Fruit fly (Drosophila melanogaster) whole organism, embryonic: ENCODE data around the gene CG8671.

Source experiments
- Atf-2 ChIP-seq: fragments of 200-800 bp; sonication (Bioruptor generic); optimal IDR thresholded peaks from 2 replicates; lab custom pipeline; 2016; ENCODE audit warnings: missing biosample characterization, missing genetic modification characterization
- BEAF-32 ChIP-seq: fragments of 200-800 bp; sonication (Bioruptor generic); optimal IDR thresholded peaks from 3 replicates; lab custom pipeline; 2017; ENCODE audit warnings: missing biosample characterization, missing genetic modification characterization, mild to moderate bottlenecking, moderate library complexity, missing genetic modification reagents
- CG10209 ChIP-seq: fragments of 200-800 bp; sonication (Bioruptor generic); optimal IDR thresholded peaks from 3 replicates; lab custom pipeline; 2017; ENCODE audit warnings: missing biosample characterization, mild to moderate bottlenecking, missing genetic modification characterization, missing genetic modification reagents
- CG1024 ChIP-seq: fragments of 200-800 bp; sonication (Bioruptor generic); IDR thresholded peaks from 2 replicates; pipeline ENCODE4 v1.3.6; 2022; ENCODE audit warnings: missing biosample characterization, missing genetic modification characterization
- CG11247 ChIP-seq: fragments of 200-800 bp; sonication (Bioruptor generic); IDR thresholded peaks from 2 replicates; pipeline ENCODE4 v1.3.6; 2022; ENCODE audit warnings: missing biosample characterization, missing genetic modification characterization
- CG11696 ChIP-seq: fragments of 200-800 bp; sonication (Bioruptor generic); IDR thresholded peaks from 2 replicates; pipeline ENCODE4 v1.3.6; 2022; ENCODE audit warnings: missing biosample characterization, missing genetic modification characterization
- CG12391 ChIP-seq: fragments of 200-800 bp; sonication (Bioruptor generic); optimal IDR thresholded peaks from 3 replicates; lab custom pipeline; 2018; ENCODE audit warnings: missing biosample characterization, mild to moderate bottlenecking, missing genetic modification characterization, moderate library complexity
- CG13775 ChIP-seq: fragments of 200-800 bp; sonication (Bioruptor generic); optimal IDR thresholded peaks from 3 replicates; lab custom pipeline; 2017; ENCODE audit warnings: missing biosample characterization, mild to moderate bottlenecking, missing genetic modification characterization
- CG15514 ChIP-seq: fragments of 200-800 bp; sonication (Bioruptor generic); optimal IDR thresholded peaks from 3 replicates; lab custom pipeline; 2017; ENCODE audit warnings: missing biosample characterization, missing genetic modification characterization, mild to moderate bottlenecking, moderate library complexity, missing genetic modification reagents
- CG17186 ChIP-seq: fragments of 200-800 bp; sonication (Bioruptor generic); optimal IDR thresholded peaks from 3 replicates; lab custom pipeline; 2017; ENCODE audit warnings: missing biosample characterization, missing genetic modification reagents, missing genetic modification characterization
- CG18011 ChIP-seq: fragments of 200-800 bp; sonication (Bioruptor generic); optimal IDR thresholded peaks from 2 replicates; lab custom pipeline; 2017; ENCODE audit warnings: missing biosample characterization, missing genetic modification characterization, mild to moderate bottlenecking, moderate library complexity, missing genotype
- CG18262 ChIP-seq: fragments of 200-800 bp; optimal IDR thresholded peaks from 3 replicates; lab custom pipeline; 2019; ENCODE audit warnings: missing biosample characterization, mild to moderate bottlenecking, missing genetic modification characterization, moderate library complexity
- CG1832 ChIP-seq: fragments of 200-800 bp; sonication (Bioruptor generic); optimal IDR thresholded peaks from 2 replicates; lab custom pipeline; 2017; ENCODE audit warnings: missing biosample characterization, mild to moderate bottlenecking, missing genetic modification characterization, inconsistent platforms
- CG18619 ChIP-seq: fragments of 200-800 bp; sonication (Bioruptor generic); optimal IDR thresholded peaks from 3 replicates; lab custom pipeline; 2017; ENCODE audit warnings: missing biosample characterization, mild to moderate bottlenecking, missing genetic modification characterization
- CG2116 ChIP-seq: fragments of 200-800 bp; sonication (Bioruptor generic); optimal IDR thresholded peaks from 3 replicates; lab custom pipeline; 2018; ENCODE audit warnings: missing biosample characterization, mild to moderate bottlenecking, missing genetic modification characterization
- CG3065 ChIP-seq: fragments of 200-800 bp; sonication (Bioruptor generic); optimal IDR thresholded peaks from 2 replicates; lab custom pipeline; 2016; ENCODE audit warnings: missing biosample characterization, missing genetic modification characterization
- CG33557 ChIP-seq: fragments of 200-800 bp; sonication (Bioruptor generic); optimal IDR thresholded peaks from 2 replicates; lab custom pipeline; 2019; ENCODE audit warnings: missing biosample characterization, mild to moderate bottlenecking, missing genetic modification characterization, moderate library complexity
- CG34224 ChIP-seq: fragments of 200-800 bp; sonication (Bioruptor generic); IDR thresholded peaks from 3 replicates; pipeline ENCODE4 v1.3.6; 2022; ENCODE audit warnings: missing biosample characterization, missing genetic modification characterization; ENCODE audit not compliant: partially characterized antibody
- CG3838 ChIP-seq: fragments of 200-800 bp; sonication (Bioruptor generic); optimal IDR thresholded peaks from 3 replicates; lab custom pipeline; 2016; ENCODE audit warnings: missing biosample characterization, missing genetic modification characterization
- CG4424 ChIP-seq: fragments of 200-800 bp; sonication (Bioruptor generic); optimal IDR thresholded peaks from 3 replicates; lab custom pipeline; 2016; ENCODE audit warnings: missing biosample characterization, missing genetic modification characterization
- CG6791 ChIP-seq: fragments of 200-800 bp; sonication (Bioruptor generic); IDR thresholded peaks from 3 replicates; pipeline ENCODE4 v1.3.6; 2022; ENCODE audit warnings: missing biosample characterization, missing genetic modification characterization; ENCODE audit not compliant: partially characterized antibody
- CG6813 ChIP-seq: fragments of 200-800 bp; sonication (Bioruptor generic); optimal IDR thresholded peaks from 2 replicates; lab custom pipeline; 2017; ENCODE audit warnings: missing biosample characterization, missing genetic modification characterization, mild to moderate bottlenecking, moderate library complexity, missing genetic modification reagents
- CG8290 ChIP-seq, 3 experiments: fragments of 200-800 bp; sonication (Bioruptor generic); optimal IDR thresholded peaks; 2 replicates each; lab custom pipeline; 2016 to 2019; ENCODE audit warnings: missing biosample characterization in 3 of 3, missing genetic modification characterization in 3 of 3, mild to moderate bottlenecking in 2 of 3, moderate library complexity in 1 of 3
- CG9797 ChIP-seq: fragments of 200-800 bp; sonication (Bioruptor generic); optimal IDR thresholded peaks from 3 replicates; lab custom pipeline; 2018; ENCODE audit warnings: missing biosample characterization, mild to moderate bottlenecking, missing genetic modification characterization
- CG9876 ChIP-seq: fragments of 200-800 bp; sonication (Bioruptor generic); optimal IDR thresholded peaks from 2 replicates; lab custom pipeline; 2016; ENCODE audit warnings: missing biosample characterization, missing genetic modification characterization
- Camta ChIP-seq: fragments of 200-800 bp; sonication (Bioruptor generic); optimal IDR thresholded peaks from 2 replicates; lab custom pipeline; 2016; ENCODE audit warnings: missing biosample characterization, missing genetic modification characterization
- D ChIP-seq, 2 experiments: fragments of 200-800 bp in 1 of 2; fragments of >200 bp in 1 of 2; sonication (Bioruptor generic) in 1 of 2; optimal IDR thresholded peaks; 2 replicates in 1 of 2; 3 replicates in 1 of 2; lab custom pipeline; 2017; ENCODE audit warnings: mild to moderate bottlenecking in 1 of 2, missing biosample characterization in 1 of 2, missing genetic modification characterization in 1 of 2, missing genetic modification reagents in 1 of 2
- Deaf1 ChIP-seq: fragments of 200-800 bp; optimal IDR thresholded peaks from 3 replicates; lab custom pipeline; 2019; ENCODE audit warnings: missing biosample characterization, mild to moderate bottlenecking, missing genetic modification characterization, moderate library complexity
- E2f2 ChIP-seq: fragments of 200-800 bp; sonication (Bioruptor generic); IDR thresholded peaks from 2 replicates; pipeline ENCODE4 v1.3.6; 2022; ENCODE audit warnings: missing biosample characterization, missing genetic modification characterization
- Fer1 ChIP-seq: fragments of 200-800 bp; sonication (Bioruptor generic); optimal IDR thresholded peaks from 2 replicates; lab custom pipeline; 2017; ENCODE audit warnings: missing biosample characterization, mild to moderate bottlenecking, missing genetic modification characterization
- Hr78 ChIP-seq, 2 experiments: fragments of 200-800 bp in 1 of 2; fragments of >200 bp in 1 of 2; sonication (Bioruptor generic) in 1 of 2; optimal IDR thresholded peaks; 2 replicates each; lab custom pipeline; 2017 to 2019; ENCODE audit warnings: missing biosample characterization in 2 of 2, missing genetic modification characterization in 2 of 2, mild to moderate bottlenecking in 1 of 2, moderate library complexity in 1 of 2
- Oaz ChIP-seq: fragments of 200-800 bp; sonication (Bioruptor generic); IDR thresholded peaks from 2 replicates; pipeline ENCODE4 v1.3.6; 2022; ENCODE audit warnings: missing biosample characterization, missing genetic modification characterization
- aop ChIP-seq: fragments of 200-800 bp; sonication (Bioruptor generic); IDR thresholded peaks from 2 replicates; pipeline ENCODE4 v1.3.6; 2022; ENCODE audit warnings: missing biosample characterization, missing genetic modification characterization
- ash1 ChIP-seq: fragments of 200-800 bp; sonication (Bioruptor generic); optimal IDR thresholded peaks from 2 replicates; lab custom pipeline; 2018; ENCODE audit warnings: missing biosample characterization, mild to moderate bottlenecking, missing genetic modification characterization
- crc ChIP-seq: fragments of 200-800 bp; sonication (Bioruptor generic); optimal IDR thresholded peaks from 2 replicates; lab custom pipeline; 2016; ENCODE audit warnings: missing biosample characterization, missing genetic modification characterization
- dmrt11E ChIP-seq: fragments of 200-800 bp; sonication (Bioruptor generic); optimal IDR thresholded peaks from 3 replicates; lab custom pipeline; 2018; ENCODE audit warnings: missing biosample characterization, mild to moderate bottlenecking, missing genetic modification characterization, moderate library complexity
- dpn ChIP-seq, 2 experiments: fragments of 200-800 bp; sonication (Bioruptor generic); optimal IDR thresholded peaks; 3 replicates each; lab custom pipeline; 2016; ENCODE audit warnings: missing biosample characterization in 2 of 2, missing genetic modification characterization in 2 of 2
- gem ChIP-seq: fragments of 200-800 bp; sonication (Bioruptor generic); optimal IDR thresholded peaks from 2 replicates; lab custom pipeline; 2019; ENCODE audit warnings: missing biosample characterization, mild to moderate bottlenecking, missing genetic modification characterization, moderate library complexity
- grau ChIP-seq: fragments of 200-800 bp; optimal IDR thresholded peaks from 3 replicates; lab custom pipeline; 2019; ENCODE audit warnings: missing biosample characterization, mild to moderate bottlenecking, missing genetic modification characterization, moderate library complexity
- grn ChIP-seq: fragments of 200-800 bp; sonication (Bioruptor generic); optimal IDR thresholded peaks from 3 replicates; lab custom pipeline; 2017; ENCODE audit warnings: missing biosample characterization, missing genetic modification characterization
- pho ChIP-seq: fragments of 200-800 bp; sonication (Bioruptor generic); optimal IDR thresholded peaks from 2 replicates; lab custom pipeline; 2016; ENCODE audit warnings: missing biosample characterization, missing genetic modification characterization
- scrt ChIP-seq: fragments of 200-800 bp; sonication (Bioruptor generic); optimal IDR thresholded peaks from 2 replicates; lab custom pipeline; 2018; ENCODE audit warnings: missing biosample characterization, mild to moderate bottlenecking, missing genetic modification characterization, moderate library complexity
- sens ChIP-seq: fragments of 200-800 bp; sonication (Bioruptor generic); peaks from one replicate; lab custom pipeline; 2016; ENCODE audit warnings: missing biosample characterization, missing genetic modification characterization
- slou ChIP-seq: fragments of 200-800 bp; sonication (Bioruptor generic); optimal IDR thresholded peaks from 3 replicates; lab custom pipeline; 2016; ENCODE audit warnings: missing biosample characterization, missing genetic modification characterization
- sug ChIP-seq: fragments of 200-800 bp; optimal IDR thresholded peaks from 2 replicates; lab custom pipeline; 2019; ENCODE audit warnings: missing biosample characterization, mild to moderate bottlenecking, missing genetic modification characterization, moderate library complexity
- tio ChIP-seq: fragments of 200-800 bp; sonication (Bioruptor generic); optimal IDR thresholded peaks from 2 replicates; lab custom pipeline; 2017; ENCODE audit warnings: missing biosample characterization, missing genetic modification characterization, inconsistent platforms
- trem ChIP-seq: fragments of 200-800 bp; optimal IDR thresholded peaks from 3 replicates; lab custom pipeline; 2019; ENCODE audit warnings: missing biosample characterization, mild to moderate bottlenecking, missing genetic modification characterization, moderate library complexity
- zen ChIP-seq: fragments of 200-800 bp; sonication (Bioruptor generic); optimal IDR thresholded peaks from 3 replicates; lab custom pipeline; 2018; ENCODE audit warnings: missing biosample characterization, mild to moderate bottlenecking, missing genetic modification characterization, moderate library complexity
- zen2 ChIP-seq: fragments of 200-800 bp; sonication (Bioruptor generic); IDR thresholded peaks from 3 replicates; pipeline ENCODE4 v1.3.6; 2022; ENCODE audit warnings: missing biosample characterization, missing genetic modification characterization; ENCODE audit not compliant: partially characterized antibody

The CG8671 gene

dm6 chr2L:21260869-21261268 is 1.9 kb upstream of the CG8671 start (continued):
- TF ChIP-seq CG13775 (GFP tag; lab: Kevin White, UChicago) (no peak), CG1832 (GFP tag; lab: Kevin White, UChicago) (no peak), CG18619 (GFP tag; lab: Kevin White, UChicago) (no peak), scrt (GFP tag; lab: Kevin White, UChicago) (no peak), Atf-2 (GFP tag; lab: Kevin White, UChicago) (no peak), CG6791 (no peak), CG9797 (GFP tag; lab: Kevin White, UChicago) (peak; percentile 74), CG18262 (tag; lab: Kevin White, UChicago) (peak; percentile 29), aop (GFP tag; lab: Robert Waterston, UW) (no peak), CG11247 (GFP tag; lab: Robert Waterston, UW) (no peak), CG9876 (GFP tag; lab: Kevin White, UChicago) (peak; percentile 9), grau (tag; lab: Kevin White, UChicago) (peak; percentile 33), ash1 (peak; percentile 9), CG11696 (GFP tag; lab: Robert Waterston, UW) (no peak), CG12391 (tag; lab: Kevin White, UChicago) (peak; percentile 34), CG3838 (GFP tag; lab: Kevin White, UChicago) (no peak), CG8290 (GFP tag; optimal IDR thresholded peaks at IDR 0.05; lab: Kevin White, UChicago) (peak; percentile 4), CG8290 (tag; optimal IDR thresholded peaks at IDR 0.05; lab: Kevin White, UChicago) (no peak), crc (GFP tag; lab: Kevin White, UChicago) (peak; percentile 12), dmrt11E (tag; lab: Kevin White, UChicago) (peak; percentile 7), Fer1 (peak; percentile 50), CG3065 (GFP tag; lab: Kevin White, UChicago) (no peak), slou (GFP tag; lab: Kevin White, UChicago) (no peak), sug (tag; lab: Kevin White, UChicago) (peak; percentile 14), zen2 (GFP tag; lab: Robert Waterston, UW) (no peak), grn (GFP tag; lab: Kevin White, UChicago) (no peak), CG6813 (no peak), CG17186 (GFP tag; lab: Kevin White, UChicago) (peak; percentile 41), trem (tag; lab: Kevin White, UChicago) (peak; percentile 53), CG10209 (GFP tag; lab: Kevin White, UChicago) (no peak), CG33557 (GFP tag; lab: Kevin White, UChicago) (peak; percentile 17), E2f2 (peak; percentile 43), D (optimal IDR thresholded peaks at IDR 0.05; lab: Kevin White, UChicago) (no peak), D (GFP tag; optimal IDR thresholded peaks at IDR 0.05; lab: Kevin White, UChicago) (peak; percentile 25), BEAF-32 (GFP tag; lab: Kevin White, UChicago) (peak; percentile 44), pho (GFP tag; lab: Kevin White, UChicago) (peak; percentile 19), CG1024 (GFP tag; lab: Robert Waterston, UW) (no peak), dpn (GFP tag; optimal IDR thresholded peaks at IDR 0.05; lab: Kevin White, UChicago) (peak in 1 of 2 experiments; percentile 18), CG4424 (GFP tag; lab: Kevin White, UChicago) (peak; percentile 17), CG2116 (GFP tag; lab: Kevin White, UChicago) (peak; percentile 16), Camta (GFP tag; lab: Kevin White, UChicago) (no peak), tio (no peak), gem (tag; lab: Kevin White, UChicago) (peak; percentile 35), Hr78 (GFP tag; optimal IDR thresholded peaks at IDR 0.05; lab: Kevin White, UChicago) (no peak), CG34224 (GFP tag; lab: Robert Waterston, UW) (peak; percentile 29; the same call in 1 of the 3 replicates), CG18011 (GFP tag; lab: Kevin White, UChicago) (no peak), Deaf1 (no peak), Oaz (no peak), sens (peak; percentile 83), CG15514 (GFP tag; lab: Kevin White, UChicago) (peak; percentile 72), zen (tag; lab: Kevin White, UChicago) (peak; percentile 57)
